Worm (Caenorhabditis elegans) whole organism, late embryonic: ENCODE data around the gene gst-6.
"Not testable (repeated sequence)": the region's sequence is repeated elsewhere in the genome, so short reads cannot be mapped to it uniquely, and the experiment has no call there.

Source experiments
- F13H6.1 ChIP-seq: sonication (generic microtip); optimal IDR thresholded peaks from 2 replicates; lab custom pipeline; 2016; ENCODE audit warnings: missing genetic modification characterization, missing compliant biosample characterization
- T23F11.4 ChIP-seq: fragments of 200-800 bp; sonication (Bioruptor generic); optimal IDR thresholded peaks from 2 replicates; lab custom pipeline; 2018; ENCODE audit warnings: mild to moderate bottlenecking, missing genetic modification characterization, missing compliant biosample characterization
- ceh-14 ChIP-seq: sonication (generic microtip); optimal IDR thresholded peaks from 2 replicates; lab custom pipeline; 2016; ENCODE audit warnings: missing genotype, missing genetic modification characterization, missing compliant biosample characterization
- ceh-18 ChIP-seq: sonication (generic microtip); optimal IDR thresholded peaks from 2 replicates; lab custom pipeline; 2016; ENCODE audit warnings: missing genetic modification characterization, missing compliant biosample characterization
- ceh-19 ChIP-seq: fragments of 200-800 bp; sonication (Bioruptor generic); optimal IDR thresholded peaks from 2 replicates; lab custom pipeline; 2018; ENCODE audit warnings: mild to moderate bottlenecking, missing genetic modification characterization, missing compliant biosample characterization
- ceh-30 ChIP-seq: fragments of 150-350 bp; optimal IDR thresholded peaks from 2 replicates; lab custom pipeline; 2014; ENCODE audit warnings: missing biosample characterization, missing genetic modification characterization
- ceh-31 ChIP-seq: sonication (generic microtip); optimal IDR thresholded peaks from 2 replicates; lab custom pipeline; 2016; ENCODE audit warnings: missing genetic modification characterization, missing compliant biosample characterization
- ceh-48 ChIP-seq: sonication (generic microtip); optimal IDR thresholded peaks from 2 replicates; lab custom pipeline; 2016; ENCODE audit warnings: missing genetic modification characterization, inconsistent platforms, missing compliant biosample characterization
- dve-1 ChIP-seq: sonication (generic microtip); optimal IDR thresholded peaks from 2 replicates; lab custom pipeline; 2017; ENCODE audit warnings: antibody characterized with exemption, mild to moderate bottlenecking, missing genetic modification characterization, missing compliant biosample characterization
- elt-2 ChIP-seq: sonication (generic microtip); optimal IDR thresholded peaks from 2 replicates; lab custom pipeline; 2016; ENCODE audit warnings: missing genetic modification reagents, missing genetic modification characterization, missing compliant biosample characterization
- ets-4 ChIP-seq: sonication (generic microtip); optimal IDR thresholded peaks from 2 replicates; lab custom pipeline; 2016; ENCODE audit warnings: missing genetic modification characterization, missing compliant biosample characterization
- fkh-6 ChIP-seq: sonication (generic microtip); optimal IDR thresholded peaks from 2 replicates; lab custom pipeline; 2016; ENCODE audit warnings: missing genetic modification characterization, missing compliant biosample characterization
- gmeb-2 ChIP-seq: sonication (generic microtip); optimal IDR thresholded peaks from 2 replicates; lab custom pipeline; 2016; ENCODE audit warnings: missing genetic modification characterization, inconsistent platforms, missing compliant biosample characterization
- hlh-13 ChIP-seq: fragments of 200-800 bp; sonication (Bioruptor generic); optimal IDR thresholded peaks from 2 replicates; lab custom pipeline; 2018; ENCODE audit warnings: mild to moderate bottlenecking, missing genetic modification characterization, missing compliant biosample characterization
- hlh-15 ChIP-seq: sonication (generic microtip); optimal IDR thresholded peaks from 2 replicates; lab custom pipeline; 2016; ENCODE audit warnings: missing genetic modification characterization, missing compliant biosample characterization
- hlh-30 ChIP-seq: sonication (generic microtip); optimal IDR thresholded peaks from 2 replicates; lab custom pipeline; 2017; ENCODE audit warnings: antibody characterized with exemption, missing genetic modification characterization, missing compliant biosample characterization; ENCODE audit not compliant: insufficient read depth
- lim-6 ChIP-seq: sonication (generic microtip); optimal IDR thresholded peaks from 2 replicates; lab custom pipeline; 2016; ENCODE audit warnings: missing genetic modification characterization, missing compliant biosample characterization
- lin-11 ChIP-seq: fragments of 200-800 bp; sonication (Bioruptor generic); optimal IDR thresholded peaks from 2 replicates; lab custom pipeline; 2018; ENCODE audit warnings: mild to moderate bottlenecking, missing genetic modification characterization, missing compliant biosample characterization
- mec-3 ChIP-seq: sonication (generic microtip); optimal IDR thresholded peaks from 2 replicates; lab custom pipeline; 2016; ENCODE audit warnings: borderline replicate concordance, missing genetic modification characterization, missing compliant biosample characterization
- nfya-1 ChIP-seq: sonication (generic microtip); optimal IDR thresholded peaks from 2 replicates; lab custom pipeline; 2017; ENCODE audit warnings: missing genetic modification characterization, mild to moderate bottlenecking, missing compliant biosample characterization, antibody characterized with exemption, moderate library complexity
- nhr-11 ChIP-seq: fragments of 150-350 bp; optimal IDR thresholded peaks from 2 replicates; lab custom pipeline; 2014; ENCODE audit warnings: missing biosample characterization, missing genetic modification characterization
- pag-3 ChIP-seq: sonication (generic microtip); optimal IDR thresholded peaks from 2 replicates; lab custom pipeline; 2016; ENCODE audit warnings: missing compliant biosample characterization, missing genetic modification characterization, borderline replicate concordance
- pat-9 ChIP-seq: fragments of 200-800 bp; sonication (Bioruptor generic); optimal IDR thresholded peaks from 2 replicates; lab custom pipeline; 2018; ENCODE audit warnings: mild to moderate bottlenecking, missing genetic modification characterization, moderate library complexity, missing compliant biosample characterization
- pha-4 ChIP-seq: fragments of 150-350 bp; optimal IDR thresholded peaks from 2 replicates; lab custom pipeline; 2018; ENCODE audit warnings: missing biosample characterization, missing genetic modification reagents, missing genetic modification characterization
- ref-2 ChIP-seq: sonication (generic microtip); optimal IDR thresholded peaks from 2 replicates; lab custom pipeline; 2016; ENCODE audit warnings: missing genetic modification characterization, missing compliant biosample characterization
- rnt-1 ChIP-seq: sonication (generic microtip); optimal IDR thresholded peaks from 2 replicates; lab custom pipeline; 2016; ENCODE audit warnings: missing genetic modification characterization, missing compliant biosample characterization
- sdc-2 ChIP-seq: sonication (generic microtip); optimal IDR thresholded peaks from 2 replicates; lab custom pipeline; 2016; ENCODE audit warnings: missing genotype, missing genetic modification characterization, missing compliant biosample characterization
- sox-4 ChIP-seq: sonication (generic microtip); optimal IDR thresholded peaks from 2 replicates; lab custom pipeline; 2017; ENCODE audit warnings: mild to moderate bottlenecking, missing genetic modification characterization, inconsistent platforms, missing compliant biosample characterization
- syd-9 ChIP-seq: sonication (generic microtip); optimal IDR thresholded peaks from 2 replicates; lab custom pipeline; 2016; ENCODE audit warnings: mild to moderate bottlenecking, missing genetic modification characterization, moderate library complexity, missing compliant biosample characterization
- tbx-2 ChIP-seq: sonication (generic microtip); optimal IDR thresholded peaks from 2 replicates; lab custom pipeline; 2016; ENCODE audit warnings: missing genetic modification characterization, missing compliant biosample characterization
- tbx-7 ChIP-seq: sonication (generic microtip); optimal IDR thresholded peaks from 2 replicates; lab custom pipeline; 2016; ENCODE audit warnings: missing genotype, missing genetic modification characterization, missing compliant biosample characterization
- unc-42 ChIP-seq: sonication (generic microtip); optimal IDR thresholded peaks from 2 replicates; lab custom pipeline; 2016; ENCODE audit warnings: missing genotype, missing genetic modification characterization, missing compliant biosample characterization
- unc-55 ChIP-seq: sonication (generic microtip); optimal IDR thresholded peaks from 2 replicates; lab custom pipeline; 2017; ENCODE audit warnings: missing biosample characterization, missing genetic modification reagents, missing genetic modification characterization
- zip-5 ChIP-seq: sonication (generic microtip); optimal IDR thresholded peaks from 2 replicates; lab custom pipeline; 2016; ENCODE audit warnings: missing genetic modification characterization, missing compliant biosample characterization
- ztf-16 ChIP-seq: sonication (generic microtip); optimal IDR thresholded peaks from 2 replicates; lab custom pipeline; 2017; ENCODE audit warnings: missing genetic modification characterization, missing compliant biosample characterization

Gene gst-6

DNA sequence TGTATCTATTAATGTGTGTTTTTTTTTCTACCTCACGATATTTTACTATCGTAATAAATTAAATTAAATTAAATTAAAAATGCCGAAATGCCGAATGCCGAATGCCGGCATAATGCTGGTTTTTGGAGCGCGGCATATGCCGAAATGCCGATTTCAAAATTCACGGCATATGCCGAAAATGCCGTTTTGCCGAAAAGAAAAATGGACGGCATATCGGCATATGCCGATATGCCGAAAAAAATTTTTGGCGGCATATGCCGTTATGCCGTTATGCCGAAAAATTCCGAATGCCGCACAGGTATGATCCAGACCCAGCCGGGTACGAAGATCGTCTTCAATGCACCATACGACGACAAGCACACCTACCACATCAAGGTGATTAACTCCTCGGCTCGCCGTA is 18.8 kb downstream of the gst-6 start, which contains the start of gene msp-32:
Gene msp-32 (plus strand): TSS at position 301 of the 400 bp plus-strand sequence.
- not testable (repeated sequence) for TF ChIP-seq hlh-15, tbx-7, rnt-1
- TF ChIP-seq, all 69 proteins: peak for 0; not testable (repeated sequence) for 69

DNA sequence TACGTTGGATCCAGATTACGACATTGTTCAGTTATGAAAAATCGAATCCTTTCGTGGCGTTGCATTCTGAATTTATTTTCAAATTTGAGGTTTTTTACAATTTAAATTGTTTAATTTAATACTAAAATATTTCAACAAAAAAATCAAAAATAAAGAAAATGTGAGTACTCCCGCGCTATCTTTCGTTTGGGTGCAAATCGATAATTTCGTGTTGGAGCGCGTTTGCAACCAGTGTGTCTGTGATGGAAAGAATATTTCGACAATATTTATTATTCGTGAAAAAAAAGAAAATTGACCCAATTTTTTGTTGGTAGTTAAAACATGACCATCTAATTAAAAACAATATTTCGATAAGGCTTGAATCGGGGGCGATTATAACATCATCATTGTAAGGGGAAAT is 22.3 kb downstream of the gst-6 start, which contains the start of gene R05F9.9:
Gene R05F9.9 (minus strand): TSS at position 66 of the 400 bp plus-strand sequence.
- TF ChIP-seq lin-11 (tag; lab: Kevin White, UChicago): no peak
- TF ChIP-seq elt-2 (tag; lab: Kevin White, UChicago): peak; percentile 35
- peak; percentile 79 for TF ChIP-seq ceh-48 (tag; lab: Kevin White, UChicago)
- TF ChIP-seq unc-42 (tag; lab: Kevin White, UChicago): no peak
- TF ChIP-seq pha-4 (tag; lab: Kevin White, UChicago): no peak

DNA sequence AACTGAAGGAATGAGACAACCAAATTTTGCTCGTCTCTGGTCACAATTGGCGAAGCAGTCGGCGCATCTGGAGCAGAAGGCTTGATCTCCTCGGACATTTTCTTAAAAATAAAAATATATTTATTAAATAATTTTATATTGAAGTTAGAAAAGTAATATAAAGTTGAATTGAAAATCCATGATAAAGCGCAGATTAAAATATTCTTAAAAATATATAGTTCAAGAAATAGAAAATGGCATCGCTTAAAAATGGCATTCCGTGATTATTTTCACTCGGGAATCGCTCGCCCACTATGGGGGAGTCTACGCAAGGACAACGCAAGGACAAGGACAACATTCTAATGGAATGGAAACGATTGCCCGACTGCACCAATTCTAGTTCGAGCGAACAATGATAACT is 24.0 kb downstream of the gst-6 start, which contains the start of gene sgt-1:
Gene sgt-1 (minus strand): TSS at position 101 of the 400 bp plus-strand sequence.
- not testable (repeated sequence) for TF ChIP-seq pat-9, gmeb-2, pag-3 (tag; lab: Kevin White, UChicago)

DNA sequence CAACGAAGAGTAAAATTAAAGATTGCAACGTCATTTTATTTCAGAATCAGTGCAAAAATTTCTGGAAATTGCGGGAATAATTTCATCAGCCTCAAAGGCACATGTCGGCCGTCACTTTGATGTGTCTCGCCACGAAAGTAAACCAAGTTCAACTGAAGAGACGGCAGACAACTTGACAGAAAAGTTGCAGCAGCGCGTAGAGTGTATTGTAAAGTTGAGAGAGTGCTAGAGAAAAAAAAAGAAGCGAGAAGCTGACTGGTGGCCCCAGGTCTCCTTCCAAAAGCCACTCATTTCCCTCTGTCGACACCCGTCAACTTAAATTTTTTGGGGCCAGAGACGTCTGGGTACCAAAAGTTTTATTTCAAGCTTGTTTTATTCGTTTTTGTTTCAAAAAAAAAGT is 24.6 kb downstream of the gst-6 start:
- TF ChIP-seq hlh-13 (GFP tag; lab: Kevin White, UChicago) (no peak), unc-42 (tag; lab: Kevin White, UChicago) (peak; percentile 86), tbx-2 (tag; lab: Kevin White, UChicago) (peak; percentile 34), hlh-30 (tag; lab: Kevin White, UChicago) (peak; percentile 56), rnt-1 (peak; percentile 70), sdc-2 (no peak), dve-1 (tag; lab: Kevin White, UChicago) (peak; percentile 44), ceh-30 (peak; percentile 47), nfya-1 (tag; lab: Kevin White, UChicago) (peak; percentile 87), ceh-18 (tag; lab: Kevin White, UChicago) (peak; percentile 47), unc-55 (peak; percentile 98), ceh-31 (tag; lab: Kevin White, UChicago) (peak; percentile 64), ets-4 (tag; lab: Kevin White, UChicago) (peak; percentile 1), elt-2 (tag; lab: Kevin White, UChicago) (peak; percentile 7), ceh-19 (GFP tag; lab: Kevin White, UChicago) (no peak)
- TF ChIP-seq, all 69 proteins: peak for 12

DNA sequence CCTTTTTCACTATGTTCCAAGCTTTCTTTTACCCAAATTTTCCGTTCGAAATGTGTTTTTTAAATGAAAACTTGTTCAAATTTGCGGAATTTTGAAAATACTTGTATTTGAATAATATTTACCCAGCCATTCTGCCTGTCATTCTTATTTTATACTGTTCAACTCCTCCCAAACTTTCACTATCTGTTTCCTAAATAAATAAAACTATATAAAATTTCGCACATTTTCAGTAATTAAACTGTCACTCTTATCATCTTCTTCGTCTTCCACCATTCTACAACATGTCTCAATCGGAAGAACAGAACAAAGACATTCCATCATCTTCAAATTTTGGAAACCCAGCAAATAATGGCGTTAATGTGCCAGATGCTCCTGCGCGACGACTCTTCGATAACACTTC is 25.1 kb downstream of the gst-6 start, which contains the start of gene btbd-10:
Gene btbd-10 (plus strand): TSS at position 231 of the 400 bp plus-strand sequence.
- TF ChIP-seq T23F11.4 (GFP tag; lab: Kevin White, UChicago) (no peak), ceh-18 (tag; lab: Kevin White, UChicago) (no peak)

DNA sequence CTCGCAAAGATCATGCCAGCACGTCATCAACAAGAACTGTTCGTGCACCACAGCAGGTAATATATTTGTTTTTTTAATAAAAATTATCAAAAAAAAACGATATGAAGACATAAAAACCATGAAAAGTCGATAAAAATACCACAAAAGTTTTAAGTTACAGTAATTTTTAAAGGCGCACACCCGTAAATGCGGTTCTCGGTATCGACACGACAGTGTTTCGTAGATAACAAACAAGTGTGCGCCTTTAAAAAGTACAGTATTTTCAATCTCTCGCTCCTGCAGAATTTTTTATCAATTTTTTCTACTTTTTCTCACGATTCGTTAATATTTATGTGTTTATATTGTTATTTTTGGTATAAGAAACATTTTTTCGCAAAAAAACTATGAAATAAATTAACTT is 25.6 kb downstream of the gst-6 start:
- TF ChIP-seq hlh-15 (no peak), ceh-14 (tag; lab: Kevin White, UChicago) (no peak), syd-9 (no peak), hlh-30 (tag; lab: Kevin White, UChicago) (no peak), ztf-16 (no peak), fkh-6 (tag; lab: Kevin White, UChicago) (no peak), tbx-7 (no peak), ref-2 (tag; lab: Kevin White, UChicago) (no peak), zip-5 (tag; lab: Kevin White, UChicago) (no peak), unc-55 (no peak), mec-3 (tag; lab: Kevin White, UChicago) (no peak), lim-6 (no peak), nhr-11 (no peak), pat-9 (tag; lab: Kevin White, UChicago) (no peak), sdc-2 (no peak), sox-4 (tag; lab: Kevin White, UChicago) (no peak), F13H6.1 (tag; lab: Kevin White, UChicago) (no peak)
